Fruit fly (Drosophila melanogaster) whole organism, embryonic: ENCODE measurements around the gene caup.

Experiments used
- Aef1 ChIP-seq: fragments of 200-800 bp; sonication (Bioruptor generic); IDR thresholded peaks from 3 replicates; pipeline ENCODE4 v1.3.6; 2022; ENCODE audit warnings: missing biosample characterization, missing genetic modification characterization
- Atf-2 ChIP-seq: fragments of 200-800 bp; sonication (Bioruptor generic); optimal IDR thresholded peaks from 2 replicates; lab custom pipeline; 2016; ENCODE audit warnings: missing biosample characterization, missing genetic modification characterization
- B-H1 ChIP-seq: fragments of 200-800 bp; sonication (Bioruptor generic); IDR thresholded peaks from 3 replicates; pipeline ENCODE4 v1.3.6; 2022; ENCODE audit warnings: missing biosample characterization, missing genetic modification characterization
- CG12071 ChIP-seq: fragments of 200-800 bp; sonication (Bioruptor generic); optimal IDR thresholded peaks from 3 replicates; lab custom pipeline; 2018; ENCODE audit warnings: missing biosample characterization, mild to moderate bottlenecking, missing genetic modification characterization
- CG14965 ChIP-seq: fragments of 200-800 bp; sonication (Bioruptor generic); optimal IDR thresholded peaks from 2 replicates; lab custom pipeline; 2016; ENCODE audit warnings: missing biosample characterization, missing genetic modification characterization, borderline replicate concordance
- CG18011 ChIP-seq: fragments of 200-800 bp; sonication (Bioruptor generic); optimal IDR thresholded peaks from 2 replicates; lab custom pipeline; 2017; ENCODE audit warnings: missing biosample characterization, missing genetic modification characterization, mild to moderate bottlenecking, moderate library complexity, missing genotype
- CG1832 ChIP-seq: fragments of 200-800 bp; sonication (Bioruptor generic); optimal IDR thresholded peaks from 2 replicates; lab custom pipeline; 2017; ENCODE audit warnings: missing biosample characterization, mild to moderate bottlenecking, missing genetic modification characterization, inconsistent platforms
- CG2116 ChIP-seq: fragments of 200-800 bp; sonication (Bioruptor generic); optimal IDR thresholded peaks from 3 replicates; lab custom pipeline; 2018; ENCODE audit warnings: missing biosample characterization, mild to moderate bottlenecking, missing genetic modification characterization
- CG2199 ChIP-seq: fragments of 200-800 bp; sonication (Bioruptor generic); IDR thresholded peaks from 3 replicates; pipeline ENCODE4 v1.3.6; 2022; ENCODE audit warnings: missing biosample characterization, missing genetic modification characterization
- CG31365 ChIP-seq: fragments of 200-800 bp; sonication (Bioruptor generic); optimal IDR thresholded peaks from 2 replicates; lab custom pipeline; 2018; ENCODE audit warnings: missing biosample characterization, mild to moderate bottlenecking, missing genetic modification characterization
- CG34224 ChIP-seq: fragments of 200-800 bp; sonication (Bioruptor generic); IDR thresholded peaks from 3 replicates; pipeline ENCODE4 v1.3.6; 2022; ENCODE audit warnings: missing biosample characterization, missing genetic modification characterization; ENCODE audit not compliant: partially characterized antibody
- CG3995 ChIP-seq: fragments of 200-800 bp; sonication (Bioruptor generic); optimal IDR thresholded peaks from 3 replicates; lab custom pipeline; 2016; ENCODE audit warnings: missing biosample characterization, missing genetic modification characterization
- CG4282 ChIP-seq: fragments of 200-800 bp; sonication (Bioruptor generic); optimal IDR thresholded peaks from 2 replicates; lab custom pipeline; 2016; ENCODE audit warnings: missing biosample characterization, missing genetic modification characterization
- CG4328 ChIP-seq: fragments of 200-800 bp; sonication (Bioruptor generic); optimal IDR thresholded peaks from 3 replicates; lab custom pipeline; 2017; ENCODE audit warnings: missing biosample characterization, missing genetic modification reagents, missing genetic modification characterization
- CG6254 ChIP-seq: fragments of 200-800 bp; sonication (Bioruptor generic); optimal IDR thresholded peaks from 3 replicates; lab custom pipeline; 2017; ENCODE audit warnings: mild to moderate bottlenecking, missing biosample characterization, missing genetic modification reagents, missing genetic modification characterization
- CG7372 ChIP-seq: fragments of 200-800 bp; sonication (Bioruptor generic); IDR thresholded peaks from 2 replicates; pipeline ENCODE4 v1.3.6; 2022; ENCODE audit warnings: missing biosample characterization, missing genetic modification characterization
- CG8765 ChIP-seq: fragments of 200-800 bp; sonication (Bioruptor generic); IDR thresholded peaks from 2 replicates; pipeline ENCODE4 v1.3.6; 2022; ENCODE audit warnings: missing biosample characterization, missing genetic modification characterization
- E2f2 ChIP-seq: fragments of 200-800 bp; sonication (Bioruptor generic); IDR thresholded peaks from 2 replicates; pipeline ENCODE4 v1.3.6; 2022; ENCODE audit warnings: missing biosample characterization, missing genetic modification characterization
- Gug ChIP-seq: fragments of 200-800 bp; sonication (Bioruptor generic); IDR thresholded peaks from 4 replicates; pipeline ENCODE4 v1.3.6; 2022; ENCODE audit warnings: missing biosample characterization, missing genetic modification characterization
- HLHmδ ChIP-seq: fragments of 200-800 bp; sonication (Bioruptor generic); optimal IDR thresholded peaks from 2 replicates; lab custom pipeline; 2018; ENCODE audit warnings: missing biosample characterization, mild to moderate bottlenecking, missing genetic modification characterization, moderate library complexity
- Meics ChIP-seq: fragments of 200-800 bp; sonication (Bioruptor generic); optimal IDR thresholded peaks from 2 replicates; lab custom pipeline; 2017; ENCODE audit warnings: missing biosample characterization, mild to moderate bottlenecking, missing genetic modification characterization
- Nf-YB ChIP-seq: fragments of 200-800 bp; sonication (Bioruptor generic); optimal IDR thresholded peaks from 3 replicates; lab custom pipeline; 2019; ENCODE audit warnings: missing biosample characterization, mild to moderate bottlenecking, missing genetic modification characterization, moderate library complexity
- Nf-YC ChIP-seq: fragments of 200-800 bp; optimal IDR thresholded peaks from 3 replicates; lab custom pipeline; 2019; ENCODE audit warnings: missing biosample characterization, mild to moderate bottlenecking, missing genetic modification characterization, moderate library complexity
- Rfx ChIP-seq: fragments of 200-800 bp; sonication (Bioruptor generic); IDR thresholded peaks from 2 replicates; pipeline ENCODE4 v1.3.6; 2022; ENCODE audit warnings: missing biosample characterization, missing genetic modification characterization
- amos ChIP-seq: fragments of 200-800 bp; sonication (Bioruptor generic); IDR thresholded peaks from 2 replicates; pipeline ENCODE4 v1.3.6; 2022; ENCODE audit warnings: missing biosample characterization, missing genetic modification characterization; ENCODE audit not compliant: partially characterized antibody
- ato ChIP-seq: fragments of 200-800 bp; sonication (Bioruptor generic); IDR thresholded peaks from 2 replicates; pipeline ENCODE4 v1.3.6; 2022; ENCODE audit warnings: missing biosample characterization, missing genetic modification characterization; ENCODE audit not compliant: partially characterized antibody
- caup ChIP-seq: fragments of 200-800 bp; sonication (Bioruptor generic); optimal IDR thresholded peaks from 3 replicates; lab custom pipeline; 2017; ENCODE audit warnings: missing biosample characterization, mild to moderate bottlenecking, missing genetic modification characterization, moderate library complexity; ENCODE audit not compliant: severe bottlenecking
- chinmo ChIP-seq: fragments of 200-800 bp; sonication (Bioruptor generic); IDR thresholded peaks from 4 replicates; pipeline ENCODE4 v1.3.6; 2022; ENCODE audit warnings: missing biosample characterization, missing genetic modification characterization; ENCODE audit not compliant: partially characterized antibody
- chm ChIP-seq: fragments of 200-800 bp; sonication (Bioruptor generic); IDR thresholded peaks from 2 replicates; pipeline ENCODE4 v1.3.6; 2022; ENCODE audit warnings: missing biosample characterization, missing genetic modification characterization
- ci ChIP-seq: fragments of 200-800 bp; sonication (Bioruptor generic); IDR thresholded peaks from 3 replicates; pipeline ENCODE4 v1.3.6; 2022; ENCODE audit warnings: missing biosample characterization, missing genetic modification characterization
- emc ChIP-seq: fragments of 200-800 bp; sonication (Bioruptor generic); optimal IDR thresholded peaks from 2 replicates; lab custom pipeline; 2016; ENCODE audit warnings: missing biosample characterization, missing genetic modification characterization
- ewg ChIP-seq: fragments of 200-800 bp; sonication (Bioruptor generic); optimal IDR thresholded peaks from 3 replicates; lab custom pipeline; 2017; ENCODE audit warnings: mild to moderate bottlenecking, missing biosample characterization, missing genetic modification reagents, missing genetic modification characterization
- her ChIP-seq: fragments of 200-800 bp; sonication (Bioruptor generic); optimal IDR thresholded peaks from 2 replicates; lab custom pipeline; 2016; ENCODE audit warnings: missing biosample characterization, missing genetic modification characterization
- inv ChIP-seq: fragments of 200-800 bp; sonication (Bioruptor generic); IDR thresholded peaks from 2 replicates; pipeline ENCODE4 v1.3.6; 2022; ENCODE audit warnings: missing biosample characterization, missing genetic modification characterization; ENCODE audit not compliant: partially characterized antibody
- jing ChIP-seq: fragments of 200-800 bp; sonication (Bioruptor generic); optimal IDR thresholded peaks from 2 replicates; lab custom pipeline; 2018; ENCODE audit warnings: missing biosample characterization, mild to moderate bottlenecking, missing genetic modification characterization
- kni ChIP-seq: fragments of 200-800 bp; sonication (Bioruptor generic); optimal IDR thresholded peaks from 3 replicates; lab custom pipeline; 2017; ENCODE audit warnings: mild to moderate bottlenecking, missing biosample characterization, missing genetic modification reagents, missing genetic modification characterization
- lov ChIP-seq, 2 experiments: fragments of 200-800 bp in 1 of 2; fragments of >200 bp in 1 of 2; sonication (Bioruptor generic) in 1 of 2; IDR thresholded peaks in 1 of 2; optimal IDR thresholded peaks in 1 of 2; 2 replicates in 1 of 2; 3 replicates in 1 of 2; pipeline versions ENCODE4 v1.3.6 to Lab custom; 2017 to 2022; ENCODE audit warnings: missing biosample characterization in 1 of 2, missing genetic modification characterization in 1 of 2
- luna ChIP-seq: fragments of 200-800 bp; sonication (Bioruptor generic); optimal IDR thresholded peaks from 2 replicates; lab custom pipeline; 2016; ENCODE audit warnings: missing biosample characterization, missing genetic modification characterization
- nerfin-1 ChIP-seq: fragments of 200-800 bp; sonication (Bioruptor generic); optimal IDR thresholded peaks from 3 replicates; lab custom pipeline; 2019; ENCODE audit warnings: missing biosample characterization, mild to moderate bottlenecking, missing genetic modification characterization, moderate library complexity
- prd ChIP-seq, 3 experiments: fragments of >200 bp in 2 of 3; fragments of 200-800 bp in 1 of 3; sonication (Bioruptor generic) in 1 of 3; optimal IDR thresholded peaks in 2 of 3; IDR thresholded peaks in 1 of 3; 2 replicates in 2 of 3; 3 replicates in 1 of 3; pipeline versions ENCODE4 v1.3.6 to Lab custom; 2017 to 2022; ENCODE audit warnings: missing biosample characterization in 1 of 3, missing genetic modification characterization in 1 of 3
- row ChIP-seq: fragments of 200-800 bp; sonication (Bioruptor generic); IDR thresholded peaks from 3 replicates; pipeline ENCODE4 v1.3.6; 2022; ENCODE audit warnings: missing biosample characterization, missing genetic modification characterization
- seq ChIP-seq: fragments of 200-800 bp; sonication (Bioruptor generic); IDR thresholded peaks from 2 replicates; pipeline ENCODE4 v1.3.6; 2022; ENCODE audit warnings: missing biosample characterization, missing genetic modification characterization
- stc ChIP-seq: fragments of 200-800 bp; sonication (Bioruptor generic); IDR thresholded peaks from 2 replicates; pipeline ENCODE4 v1.3.6; 2022; ENCODE audit warnings: missing biosample characterization, missing genetic modification characterization
- tna ChIP-seq: fragments of 200-800 bp; sonication (Bioruptor generic); IDR thresholded peaks from 2 replicates; pipeline ENCODE4 v1.3.6; 2022; ENCODE audit warnings: missing biosample characterization, missing genetic modification characterization; ENCODE audit not compliant: partially characterized antibody
- tx ChIP-seq: fragments of 200-800 bp; sonication (Bioruptor generic); optimal IDR thresholded peaks from 2 replicates; lab custom pipeline; 2016; ENCODE audit warnings: missing biosample characterization, missing genetic modification characterization
- zen ChIP-seq: fragments of 200-800 bp; sonication (Bioruptor generic); optimal IDR thresholded peaks from 3 replicates; lab custom pipeline; 2018; ENCODE audit warnings: missing biosample characterization, mild to moderate bottlenecking, missing genetic modification characterization, moderate library complexity
- zfh1 ChIP-seq: fragments of 200-800 bp; sonication (Bioruptor generic); IDR thresholded peaks from 3 replicates; pipeline ENCODE4 v1.3.6; 2022; ENCODE audit warnings: missing biosample characterization, missing genetic modification characterization

The caup gene

dm6 chr3L:12609387-12609799, at the start of gene caup:
Gene caup (plus strand): TSS chr3L:12609631.
- TF ChIP-seq Atf-2 (GFP tag; lab: Kevin White, UChicago) (no peak), tx (GFP tag; lab: Kevin White, UChicago) (no peak), CG12071 (GFP tag; lab: Kevin White, UChicago) (peak; percentile 10), chm (GFP tag; lab: Robert Waterston, UW) (peak; percentile 21; the same call in 1 of the 2 replicates), CG1832 (GFP tag; lab: Kevin White, UChicago) (peak; percentile 99), CG2116 (GFP tag; lab: Kevin White, UChicago) (no peak), Aef1 (peak; percentile 85; the same call in 2 of the 3 replicates), jing (GFP tag; lab: Kevin White, UChicago) (peak; percentile 77), Rfx (GFP tag; lab: Robert Waterston, UW) (0 out of 2 replicates have a peak, but pooled peaks have one; percentile 22), CG34224 (peak; percentile 49; the same call in 2 of the 3 replicates), CG8765 (0 out of 2 replicates have a peak, but pooled peaks have one; percentile 24), kni (peak; percentile 83), CG4282 (GFP tag; lab: Kevin White, UChicago) (no peak), seq (peak; percentile 92), CG4328 (no peak), caup (GFP tag; lab: Kevin White, UChicago) (peak; percentile 44), ewg (GFP tag; lab: Kevin White, UChicago) (peak; percentile 75), CG2199 (peak; percentile 75; the same call in 2 of the 3 replicates), Gug (GFP tag; lab: Robert Waterston, UW) (no peak), CG7372 (GFP tag; lab: Robert Waterston, UW) (no peak), ci (GFP tag; lab: Robert Waterston, UW) (peak; percentile 64; the same call in 1 of the 3 replicates), row (no peak; the same call in 2 of the 3 replicates), inv (GFP tag; lab: Robert Waterston, UW) (0 out of 2 replicates have a peak, but pooled peaks have one; percentile 41), luna (GFP tag; lab: Kevin White, UChicago) (no peak), prd (optimal IDR thresholded peaks at IDR 0.05; lab: Kevin White, UChicago) (no peak), prd (GFP tag; IDR thresholded peaks at IDR 0.05; lab: Robert Waterston, UW) (0 out of 3 replicates have a peak, but pooled peaks have one; percentile 38), Meics (GFP tag; lab: Kevin White, UChicago) (no peak), her (GFP tag; lab: Kevin White, UChicago) (peak; percentile 35), CG6254 (GFP tag; lab: Kevin White, UChicago) (no peak), zen (tag; lab: Kevin White, UChicago) (peak; percentile 39), CG3995 (GFP tag; lab: Kevin White, UChicago) (peak; percentile 94), tna (GFP tag; lab: Robert Waterston, UW) (peak; percentile 50; the same call in 1 of the 2 replicates), HLHmδ (GFP tag; lab: Kevin White, UChicago) (no peak), nerfin-1 (peak; percentile 42), amos (GFP tag; lab: Robert Waterston, UW) (peak; percentile 21; the same call in 1 of the 2 replicates), emc (GFP tag; lab: Kevin White, UChicago) (no peak), Nf-YB (peak; percentile 100), CG31365 (no peak), B-H1 (GFP tag; lab: Robert Waterston, UW) (peak; percentile 12; the same call in 1 of the 3 replicates), CG14965 (GFP tag; lab: Kevin White, UChicago) (no peak), Nf-YC (tag; lab: Kevin White, UChicago) (peak; percentile 100), lov (optimal IDR thresholded peaks at IDR 0.05; lab: Kevin White, UChicago) (no peak), lov (GFP tag; IDR thresholded peaks at IDR 0.05; lab: Robert Waterston, UW) (0 out of 3 replicates have a peak, but pooled peaks have one; percentile 53), ato (GFP tag; lab: Robert Waterston, UW) (peak; percentile 30; the same call in 1 of the 2 replicates), E2f2 (GFP tag; lab: Robert Waterston, UW) (0 out of 2 replicates have a peak, but pooled peaks have one; percentile 16), CG18011 (GFP tag; lab: Kevin White, UChicago) (no peak), stc (GFP tag; lab: Robert Waterston, UW) (0 out of 2 replicates have a peak, but pooled peaks have one; percentile 10), chinmo (GFP tag; lab: Robert Waterston, UW) (peak; percentile 91; the same call in 1 of the 4 replicates), zfh1 (peak; percentile 44; the same call in 1 of the 3 replicates)
